Fruit fly (Drosophila melanogaster) whole organism, embryonic: ENCODE measurements around the gene CG18622.
A peak's percentile ranks its signal among the peaks of the same experiment; 100 is the strongest.

ENCODE experiments used
- CG11696 ChIP-seq: fragments of 200-800 bp; sonication (Bioruptor generic); IDR thresholded peaks from 2 replicates; pipeline ENCODE4 v1.3.6; 2022; ENCODE audit warnings: missing biosample characterization, missing genetic modification characterization
- CG11723 ChIP-seq: fragments of 200-800 bp; sonication (Bioruptor generic); optimal IDR thresholded peaks from 2 replicates; lab custom pipeline; 2017; ENCODE audit warnings: missing biosample characterization, mild to moderate bottlenecking, missing genetic modification characterization
- CG2202 ChIP-seq: fragments of 200-800 bp; sonication (Bioruptor generic); optimal IDR thresholded peaks from 2 replicates; lab custom pipeline; 2018; ENCODE audit warnings: missing biosample characterization, mild to moderate bottlenecking, missing genetic modification characterization
- CG8478 ChIP-seq: fragments of >200 bp; optimal IDR thresholded peaks from 2 replicates; lab custom pipeline; 2018
- Opbp ChIP-seq: fragments of 200-800 bp; sonication (Bioruptor generic); IDR thresholded peaks from 3 replicates; pipeline ENCODE4 v1.3.6; 2022; ENCODE audit warnings: missing biosample characterization, missing genetic modification characterization; ENCODE audit not compliant: partially characterized antibody
- Ptx1 ChIP-seq: fragments of 200-800 bp; sonication (Bioruptor generic); IDR thresholded peaks from 2 replicates; pipeline ENCODE4 v1.3.6; 2022; ENCODE audit warnings: missing biosample characterization, missing genetic modification characterization
- Sin3A ChIP-seq: fragments of >200 bp; optimal IDR thresholded peaks from 2 replicates; lab custom pipeline; 2018
- Stat92E ChIP-seq, 3 experiments: fragments of >200 bp in 2 of 3; fragments of 200-800 bp in 1 of 3; sonication (Bioruptor generic) in 1 of 3; optimal IDR thresholded peaks; 2 replicates each; lab custom pipeline; 2017 to 2019; ENCODE audit warnings: missing biosample characterization in 3 of 3, missing genetic modification characterization in 3 of 3, mild to moderate bottlenecking in 1 of 3, moderate library complexity in 1 of 3
- ara ChIP-seq: fragments of 200-800 bp; sonication (Bioruptor generic); IDR thresholded peaks from 2 replicates; pipeline ENCODE4 v1.3.6; 2022; ENCODE audit warnings: missing biosample characterization, missing genetic modification characterization
- en ChIP-seq: fragments of 200-800 bp; sonication (Bioruptor generic); optimal IDR thresholded peaks from 2 replicates; lab custom pipeline; 2016; ENCODE audit warnings: missing biosample characterization, missing genetic modification characterization
- lov ChIP-seq, 2 experiments: fragments of 200-800 bp in 1 of 2; fragments of >200 bp in 1 of 2; sonication (Bioruptor generic) in 1 of 2; IDR thresholded peaks in 1 of 2; optimal IDR thresholded peaks in 1 of 2; 2 replicates in 1 of 2; 3 replicates in 1 of 2; pipeline versions ENCODE4 v1.3.6 to Lab custom; 2017 to 2022; ENCODE audit warnings: missing biosample characterization in 1 of 2, missing genetic modification characterization in 1 of 2
- onecut ChIP-seq: fragments of 200-800 bp; sonication (Bioruptor generic); IDR thresholded peaks from 2 replicates; pipeline ENCODE4 v1.3.6; 2022; ENCODE audit warnings: missing biosample characterization, missing genetic modification characterization
- pan ChIP-seq, 4 experiments: fragments of >200 bp in 3 of 4; fragments of 200-800 bp in 1 of 4; sonication (Bioruptor generic) in 1 of 4; optimal IDR thresholded peaks in 3 of 4; IDR thresholded peaks in 1 of 4; 2 replicates each; pipeline versions ENCODE4 v1.3.6 to Lab custom; 2017 to 2022; ENCODE audit warnings: missing biosample characterization in 2 of 4, missing genetic modification characterization in 2 of 4, mixed read lengths in 1 of 4
- prd ChIP-seq, 3 experiments: fragments of >200 bp in 2 of 3; fragments of 200-800 bp in 1 of 3; sonication (Bioruptor generic) in 1 of 3; optimal IDR thresholded peaks in 2 of 3; IDR thresholded peaks in 1 of 3; 2 replicates in 2 of 3; 3 replicates in 1 of 3; pipeline versions ENCODE4 v1.3.6 to Lab custom; 2017 to 2022; ENCODE audit warnings: missing biosample characterization in 1 of 3, missing genetic modification characterization in 1 of 3

DNA sequence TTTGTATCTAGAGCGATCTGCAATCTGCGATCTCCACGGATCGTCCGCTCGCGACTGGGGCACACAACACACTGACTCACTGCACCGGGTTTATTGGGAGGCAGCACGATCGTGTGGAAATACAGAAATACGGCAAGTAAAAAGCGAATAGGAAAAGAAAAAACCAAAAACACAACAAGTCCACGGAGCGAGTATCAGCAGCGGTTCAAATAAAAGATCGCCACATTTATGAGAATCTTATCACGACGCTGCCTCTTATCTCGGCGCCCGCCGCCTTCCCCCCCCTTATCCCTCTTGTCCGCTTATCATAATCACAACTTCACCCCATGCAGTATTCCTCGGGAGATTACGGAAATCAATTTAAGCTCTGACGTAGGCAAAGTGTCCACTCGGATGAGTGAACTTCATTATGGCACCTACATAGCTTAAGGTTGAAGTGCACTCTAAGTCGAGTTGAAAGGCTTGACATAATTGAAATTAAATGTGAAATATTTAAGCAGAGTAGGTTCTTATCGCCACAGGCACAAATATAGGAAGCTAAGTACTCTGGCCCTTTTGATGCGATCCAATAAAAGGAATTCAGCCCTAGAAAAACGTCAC is 5.3 kb downstream of the CG18622 start, which contains the start of gene AhcyL2:
- TF ChIP-seq CG8478: no peak
- no peak for TF ChIP-seq Stat92E (GFP tag; optimal IDR thresholded peaks at IDR 0.05; lab: Kevin White, UChicago)
- TF ChIP-seq Ptx1: no peak
- TF ChIP-seq en (GFP tag; lab: Kevin White, UChicago): no peak
- no peak for TF ChIP-seq CG11696 (GFP tag; lab: Robert Waterston, UW)
- TF ChIP-seq prd (optimal IDR thresholded peaks at IDR 0.05; lab: Kevin White, UChicago): no peak
- TF ChIP-seq prd (GFP tag; IDR thresholded peaks at IDR 0.05; lab: Robert Waterston, UW): no peak
- no peak for TF ChIP-seq CG2202 (tag; lab: Kevin White, UChicago)
- no peak for TF ChIP-seq lov (optimal IDR thresholded peaks at IDR 0.05; lab: Kevin White, UChicago)
- TF ChIP-seq lov (GFP tag; IDR thresholded peaks at IDR 0.05; lab: Robert Waterston, UW): no peak
- TF ChIP-seq pan (optimal IDR thresholded peaks at IDR 0.05; lab: Kevin White, UChicago): no peak
- no peak for TF ChIP-seq pan (GFP tag; optimal IDR thresholded peaks at IDR 0.05 in 1 of 2, IDR thresholded peaks at IDR 0.05 in 1 of 2)
- TF ChIP-seq ara: no peak
- 0 out of 2 replicates have a peak, but pooled peaks have one; percentile 13 for TF ChIP-seq onecut
- no peak for TF ChIP-seq Sin3A (lab: Kevin White, UChicago)
- no peak for TF ChIP-seq Opbp
- TF ChIP-seq CG11723 (GFP tag; lab: Kevin White, UChicago): no peak
